Fruit fly (Drosophila melanogaster): ENCODE measurements around the gene Myo61F.

Gene Myo61F

DNA sequence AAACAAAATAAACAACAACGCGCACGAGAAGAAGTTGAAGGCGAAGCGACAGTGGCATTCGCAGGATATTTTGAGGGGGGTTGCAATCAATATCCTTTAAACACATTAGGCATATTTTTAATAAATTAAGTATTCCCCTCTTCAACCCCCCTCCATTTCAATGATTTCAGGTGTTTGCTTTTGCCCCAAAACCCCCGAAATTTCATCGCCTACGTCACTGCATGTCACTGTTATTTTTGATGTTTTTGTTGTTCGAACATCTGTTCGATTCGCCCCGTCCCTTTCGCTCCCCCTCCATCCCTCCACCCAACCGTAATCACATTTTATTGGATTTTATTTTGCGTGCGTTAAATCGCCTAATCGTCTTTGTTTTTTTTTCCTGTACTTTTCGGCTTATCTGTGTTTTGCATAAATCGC is 49.9 kb downstream of the Myo61F start (continued):
- TF ChIP-seq CG15011 (GFP tag; optimal IDR thresholded peaks at IDR 0.05) = peak; percentile 33
- no peak for TF ChIP-seq br (optimal IDR thresholded peaks at IDR 0.05)
- TF ChIP-seq YL-1 (GFP tag; optimal IDR thresholded peaks at IDR 0.05) = no peak
- TF ChIP-seq CG15514 (GFP tag; optimal IDR thresholded peaks at IDR 0.05) = peak; percentile 40
- peak in 1 of 2 experiments; percentile 6 for TF ChIP-seq Hr78 (GFP tag; optimal IDR thresholded peaks at IDR 0.05)
- TF ChIP-seq CG32772 (GFP tag; IDR thresholded peaks at IDR 0.05) = peak; percentile 82
- TF ChIP-seq CG10543 (GFP tag; optimal IDR thresholded peaks at IDR 0.05) = no peak
- peak; percentile 83 for TF ChIP-seq CG16815 (GFP tag; optimal IDR thresholded peaks at IDR 0.05)

DNA sequence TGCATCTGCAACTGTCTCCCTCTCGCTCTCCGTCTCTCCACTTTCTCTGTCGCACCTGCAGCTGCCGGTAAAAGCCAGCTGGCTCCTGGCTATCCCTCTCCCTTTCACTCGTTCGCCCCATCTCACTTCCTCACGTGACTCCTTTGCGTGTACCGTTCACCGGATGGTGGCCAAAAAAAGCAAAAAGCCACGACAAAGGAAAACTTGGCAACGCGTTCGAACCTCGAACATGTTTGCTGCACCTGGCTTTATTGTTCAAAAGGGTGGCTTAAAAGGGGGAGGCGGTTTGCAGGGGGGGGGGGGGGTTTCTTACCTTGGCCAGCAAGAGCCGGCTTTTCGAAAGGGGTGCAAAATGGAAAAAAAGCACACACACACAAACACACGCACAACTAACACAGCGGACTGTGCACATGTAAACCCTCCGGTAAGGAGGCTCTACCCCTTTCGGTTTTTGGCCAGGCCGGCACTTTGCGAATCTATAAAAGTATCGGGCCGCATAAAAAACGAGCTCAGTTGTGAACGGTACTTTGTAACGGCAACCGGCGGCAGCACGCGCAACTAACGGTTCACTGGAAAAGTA is 51.9 kb downstream of the Myo61F start, which contains the start of gene ru:
ru (plus strand) TSS at position 530 of the 580 bp plus-strand sequence.
- TF ChIP-seq TFAM (GFP tag; optimal IDR thresholded peaks at IDR 0.05) = no peak
- TF ChIP-seq CG5245 (GFP tag; optimal IDR thresholded peaks at IDR 0.05) = no peak
- no peak for TF ChIP-seq btn (GFP tag; optimal IDR thresholded peaks at IDR 0.05)
- TF ChIP-seq CG6654 (GFP tag; optimal IDR thresholded peaks at IDR 0.05) = no peak
- TF ChIP-seq CG14667 (GFP tag; IDR thresholded peaks at IDR 0.05) = no peak
- no peak for TF ChIP-seq sna (GFP tag; IDR thresholded peaks at IDR 0.05; ENCODE audit: partially characterized antibody)
- TF ChIP-seq D19A (tag; optimal IDR thresholded peaks at IDR 0.05) = no peak
- TF ChIP-seq Ets65A (GFP tag) = peak; percentile 45
- no peak for TF ChIP-seq CG9727 (GFP tag; optimal IDR thresholded peaks at IDR 0.05)
- no peak for TF ChIP-seq CG42726 (GFP tag; IDR thresholded peaks at IDR 0.05; ENCODE audit: partially characterized antibody)
- no peak for TF ChIP-seq az2 (GFP tag; optimal IDR thresholded peaks at IDR 0.05)
- TF ChIP-seq CG5180 (GFP tag; optimal IDR thresholded peaks at IDR 0.05) = peak; percentile 94
- TF ChIP-seq ham (GFP tag; IDR thresholded peaks at IDR 0.05) = no peak
- no peak for TF ChIP-seq salm (tag; optimal IDR thresholded peaks at IDR 0.05)
- TF ChIP-seq Opbp (GFP tag; IDR thresholded peaks at IDR 0.05; ENCODE audit: partially characterized antibody) = peak; percentile 7; the same call in 1 of the 3 replicates
- no peak for TF ChIP-seq wor (GFP tag; IDR thresholded peaks at IDR 0.05)
- no peak for TF ChIP-seq pnt (GFP tag; optimal IDR thresholded peaks at IDR 0.05)
- no peak for TF ChIP-seq klu (GFP tag; IDR thresholded peaks at IDR 0.05)
- TF ChIP-seq onecut (GFP tag; IDR thresholded peaks at IDR 0.05) = no peak
- TF ChIP-seq CG7786 (GFP tag; optimal IDR thresholded peaks at IDR 0.05) = no peak
- peak; percentile 22 for TF ChIP-seq Med (GFP tag)
- no peak for TF ChIP-seq CG12219 (GFP tag; optimal IDR thresholded peaks at IDR 0.05)
- TF ChIP-seq gro (GFP tag; optimal IDR thresholded peaks at IDR 0.05) = no peak
- no peak for TF ChIP-seq CG11695 (GFP tag; IDR thresholded peaks at IDR 0.05)
- peak; percentile 49 for TF ChIP-seq CG1832 (GFP tag; optimal IDR thresholded peaks at IDR 0.05)

DNA sequence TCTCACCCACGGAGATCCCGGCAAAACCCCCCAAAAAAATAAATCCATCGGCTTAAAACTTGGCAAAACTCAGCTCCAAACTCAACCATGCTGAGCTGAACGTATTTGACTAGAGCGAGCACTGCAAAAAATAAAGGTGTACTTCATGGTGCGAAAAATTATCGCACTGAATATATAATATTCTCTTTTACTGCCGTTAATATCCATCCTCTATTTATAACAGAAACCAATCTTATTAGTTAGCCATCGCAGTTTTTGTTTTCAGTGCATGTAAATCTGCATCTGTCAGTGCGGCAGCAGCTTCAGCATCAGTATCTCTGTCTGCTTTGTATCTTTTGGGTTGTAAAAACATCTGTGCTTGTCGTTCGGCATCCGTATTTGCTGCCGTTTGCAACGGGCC is 52.7 kb downstream of the Myo61F start:
- TF ChIP-seq maf-S (GFP tag; optimal IDR thresholded peaks at IDR 0.05) (no peak), aop (GFP tag; IDR thresholded peaks at IDR 0.05) (0 out of 2 replicates have a peak, but pooled peaks have one; percentile 35), CG4424 (GFP tag; optimal IDR thresholded peaks at IDR 0.05) (no peak), zen2 (GFP tag; IDR thresholded peaks at IDR 0.05; ENCODE audit: partially characterized antibody) (no peak), tin (GFP tag; optimal IDR thresholded peaks at IDR 0.05) (peak; percentile 9), CG17359 (tag; optimal IDR thresholded peaks at IDR 0.05) (peak; percentile 37), CG12769 (tag; optimal IDR thresholded peaks at IDR 0.05) (peak; percentile 24), CG2889 (GFP tag; IDR thresholded peaks at IDR 0.05) (no peak), CG4328 (GFP tag; optimal IDR thresholded peaks at IDR 0.05) (no peak), CG10543 (GFP tag; optimal IDR thresholded peaks at IDR 0.05) (no peak), Dbx (GFP tag; IDR thresholded peaks at IDR 0.05) (no peak), ro (GFP tag; IDR thresholded peaks at IDR 0.05) (no peak), Nf-YC (tag; optimal IDR thresholded peaks at IDR 0.05) (no peak), PHDP (tag; optimal IDR thresholded peaks at IDR 0.05) (no peak), zen (tag; optimal IDR thresholded peaks at IDR 0.05) (no peak), CG7745 (tag; optimal IDR thresholded peaks at IDR 0.05) (no peak), CG10959 (GFP tag; IDR thresholded peaks at IDR 0.05) (no peak), CG4707 (GFP tag; optimal IDR thresholded peaks at IDR 0.05) (no peak)

Measured in whole organism, embryonic.